Worm (Caenorhabditis elegans) whole organism, L2 larva: ENCODE results near the gene clec-29.

ENCODE experiments used
- nhr-12 ChIP-seq: fragments of 150-350 bp; optimal IDR thresholded peaks from 2 replicates; lab custom pipeline; 2014; ENCODE audit warnings: missing biosample characterization, missing genetic modification characterization
- nhr-25 ChIP-seq: fragments of 150-350 bp; sonication (generic microtip); optimal IDR thresholded peaks from 3 replicates; lab custom pipeline; 2014; ENCODE audit warnings: missing biosample characterization, missing genetic modification characterization
- skn-1 ChIP-seq: sonication (generic microtip); optimal IDR thresholded peaks from 2 replicates; lab custom pipeline; 2017; ENCODE audit warnings: missing biosample characterization, missing genetic modification characterization
- unc-55 ChIP-seq: fragments of 150-350 bp; sonication (generic microtip); optimal IDR thresholded peaks from 3 replicates; lab custom pipeline; 2014; ENCODE audit warnings: missing biosample characterization, missing genetic modification reagents, missing genetic modification characterization
- ztf-11 ChIP-seq: sonication (generic microtip); optimal IDR thresholded peaks from 2 replicates; lab custom pipeline; 2017; ENCODE audit warnings: missing biosample characterization, missing genetic modification characterization
- ztf-4 ChIP-seq: fragments of 150-350 bp; optimal IDR thresholded peaks from 2 replicates; lab custom pipeline; 2014; ENCODE audit warnings: missing biosample characterization, missing genetic modification characterization

ce11 chrV:16697178-16697577 lies 41.8 kb downstream of the clec-29 start, which contains the start of gene srw-41:
- TF ChIP-seq nhr-12 (tag; lab: Kevin White, UChicago) (no peak), skn-1 (tag; lab: Kevin White, UChicago) (no peak), unc-55 (no peak), ztf-4 (no peak), nhr-25 (no peak), ztf-11 (tag; lab: Kevin White, UChicago) (no peak)
